Worm (Caenorhabditis elegans) whole organism, mixed stage, embryonic: ENCODE measurements around the gene tmc-1.

Source experiments
- blmp-1 ChIP-seq: fragments of 150-350 bp; optimal IDR thresholded peaks from 2 replicates; lab custom pipeline; 2014; ENCODE audit warnings: missing biosample characterization, missing genetic modification characterization
- lsy-2 ChIP-seq: fragments of 150-350 bp; optimal IDR thresholded peaks from 2 replicates; lab custom pipeline; 2014; ENCODE audit warnings: missing biosample characterization, missing genetic modification characterization

DNA sequence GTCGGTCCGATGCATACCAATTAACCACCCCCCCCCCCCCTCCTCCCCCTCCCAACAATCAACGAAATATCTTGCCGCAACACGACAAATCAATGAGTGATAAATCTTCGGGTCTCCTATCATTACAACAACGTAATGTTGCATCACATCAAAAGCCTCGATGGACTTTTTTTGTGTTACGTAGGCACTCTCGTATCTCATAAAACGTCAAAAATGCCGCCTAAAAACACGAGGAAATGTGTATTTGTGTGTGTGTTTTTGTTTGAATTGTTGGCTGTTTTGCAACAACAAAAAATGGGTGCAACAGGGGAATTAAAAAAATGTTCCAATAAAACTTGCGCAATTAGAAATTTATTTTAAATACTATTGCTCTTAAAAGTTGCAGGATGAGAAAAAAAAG is 5.2 kb downstream of the tmc-1 start:
- no peak for TF ChIP-seq blmp-1 (tag; lab: Kevin White, UChicago)
- TF ChIP-seq lsy-2 (tag; lab: Kevin White, UChicago): no peak
